Worm (Caenorhabditis elegans) whole organism, early embryonic: ENCODE results near the gene F41H8.2.

Experiments used
- B0310.2 ChIP-seq: sonication (generic microtip); optimal IDR thresholded peaks from 2 replicates; lab custom pipeline; 2016; ENCODE audit warnings: mild to moderate bottlenecking, missing genetic modification characterization, missing compliant biosample characterization
- ama-1 ChIP-seq: fragments of 150-350 bp; optimal IDR thresholded peaks from 2 replicates; lab custom pipeline; 2014
- ceh-13 ChIP-seq: fragments of 200-800 bp; sonication (Bioruptor generic); optimal IDR thresholded peaks from 2 replicates; lab custom pipeline; 2018; ENCODE audit warnings: mild to moderate bottlenecking, missing genetic modification characterization, missing compliant biosample characterization
- ceh-36 ChIP-seq: sonication (generic microtip); optimal IDR thresholded peaks from 2 replicates; lab custom pipeline; 2016; ENCODE audit warnings: missing genetic modification characterization, inconsistent platforms, missing compliant biosample characterization
- ets-7 ChIP-seq: sonication (generic microtip); optimal IDR thresholded peaks from 2 replicates; lab custom pipeline; 2016; ENCODE audit warnings: missing genotype, missing genetic modification characterization, missing compliant biosample characterization
- flt-1 ChIP-seq: fragments of 200-800 bp; sonication (Bioruptor generic); IDR thresholded peaks from 2 replicates; pipeline ENCODE4 v1.3.6; 2022; ENCODE audit warnings: missing genetic modification characterization, missing compliant biosample characterization
- hmbx-1 ChIP-seq: sonication (generic microtip); optimal IDR thresholded peaks from 2 replicates; lab custom pipeline; 2016; ENCODE audit warnings: mild to moderate bottlenecking, missing genetic modification characterization, missing compliant biosample characterization
- hmg-4 ChIP-seq: fragments of 200-800 bp; sonication (Bioruptor generic); optimal IDR thresholded peaks from 2 replicates; lab custom pipeline; 2018; ENCODE audit warnings: mild to moderate bottlenecking, missing genetic modification characterization, missing compliant biosample characterization
- hnd-1 ChIP-seq: sonication (generic microtip); optimal IDR thresholded peaks from 2 replicates; lab custom pipeline; 2016; ENCODE audit warnings: missing genetic modification characterization, missing compliant biosample characterization
- pes-1 ChIP-seq: fragments of 200-800 bp; sonication (Bioruptor generic); IDR thresholded peaks from 2 replicates; pipeline ENCODE4 v1.3.6; 2022; ENCODE audit warnings: missing genetic modification reagents, missing genetic modification characterization, missing compliant biosample characterization
- scrt-1 ChIP-seq: fragments of 200-800 bp; sonication (Bioruptor generic); IDR thresholded peaks from 2 replicates; pipeline ENCODE4 v1.3.6; 2022; ENCODE audit warnings: missing genetic modification characterization, missing compliant biosample characterization
- sea-1 ChIP-seq: fragments of 200-800 bp; sonication (Bioruptor generic); conservative IDR thresholded peaks from 2 replicates; pipeline ENCODE4 v1.3.6; 2022; ENCODE audit warnings: missing genetic modification characterization, missing compliant biosample characterization
- tbx-11 ChIP-seq: fragments of 200-800 bp; sonication (Bioruptor generic); IDR thresholded peaks from 2 replicates; pipeline ENCODE4 v1.3.6; 2022; ENCODE audit warnings: missing genetic modification characterization, missing compliant biosample characterization
- tra-4 ChIP-seq: sonication (generic microtip); optimal IDR thresholded peaks from 2 replicates; lab custom pipeline; 2017; ENCODE audit warnings: missing genetic modification characterization, missing compliant biosample characterization

- TF ChIP-seq pes-1 (GFP tag; lab: Robert Waterston, UW) (no peak), hnd-1 (tag; lab: Kevin White, UChicago) (no peak), tra-4 (tag; lab: Kevin White, UChicago) (no peak), ama-1 (lab: Kevin White, UChicago) (no peak), ceh-36 (tag; lab: Kevin White, UChicago) (no peak), scrt-1 (GFP tag; lab: Robert Waterston, UW) (no peak), B0310.2 (tag; lab: Kevin White, UChicago) (no peak), ceh-13 (GFP tag; lab: Kevin White, UChicago) (no peak), flt-1 (GFP tag; lab: Robert Waterston, UW) (no peak), sea-1 (GFP tag; lab: Robert Waterston, UW) (no peak), tbx-11 (GFP tag; lab: Robert Waterston, UW) (no peak), hmbx-1 (tag; lab: Kevin White, UChicago) (no peak), ets-7 (tag; lab: Kevin White, UChicago) (no peak), hmg-4 (no peak)
Observed at ce11 chrV:777285-777684, 48.9 kb upstream of the F41H8.2 start, which contains the start of gene R09E12.9.
